Fruit fly (Drosophila melanogaster): ENCODE results near the gene CG14662.

CG14662 gene

DNA sequence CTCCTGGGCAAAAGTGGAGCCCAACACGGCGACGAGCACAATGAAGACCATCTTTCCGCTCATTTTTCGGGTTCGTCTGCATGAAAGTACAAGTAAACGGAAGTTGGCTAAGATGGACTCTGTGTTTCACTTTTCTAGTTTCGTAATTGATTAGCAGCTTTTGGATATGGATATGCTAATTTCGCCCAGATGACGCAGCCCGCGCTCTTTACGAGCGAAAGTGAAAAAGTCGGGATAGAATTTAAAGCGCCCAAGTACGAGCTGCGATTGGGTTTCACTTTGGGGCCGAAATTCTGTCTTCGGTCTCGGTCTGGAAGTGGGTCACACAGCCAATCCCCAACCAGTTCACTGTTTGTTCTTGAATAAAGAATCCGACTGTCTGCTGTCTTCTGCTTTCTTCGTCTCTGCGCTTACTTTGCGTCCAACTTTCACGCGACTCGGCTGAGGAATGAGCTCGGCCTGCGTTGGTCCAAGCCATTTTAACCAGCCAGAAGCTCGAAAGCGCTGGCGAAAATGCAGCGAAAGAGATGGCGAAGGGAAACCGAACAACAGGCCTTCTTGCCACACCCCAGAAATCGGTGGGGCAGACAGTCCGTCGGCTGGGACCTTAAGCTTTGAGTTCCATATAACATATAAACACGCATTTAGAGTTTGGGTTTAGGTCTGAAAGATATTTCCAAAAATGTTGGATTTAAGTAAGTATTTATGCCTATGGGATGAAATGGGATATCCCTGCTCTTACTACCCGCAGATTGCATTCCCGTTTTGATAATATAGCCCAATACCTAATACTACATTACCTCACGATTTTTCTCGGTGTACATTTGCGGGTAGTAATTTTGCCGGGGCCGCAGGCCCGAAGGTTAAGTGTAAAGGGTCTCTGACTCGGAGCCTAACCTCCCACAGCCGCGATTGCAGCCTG is 22.9 kb downstream of the CG14662 start, which contains the start of gene Jhbp2:
Jhbp2 (minus strand) TSS at position 454 of the 922 bp plus-strand sequence.
- no peak for TF ChIP-seq CG16813 (GFP tag; IDR thresholded peaks at IDR 0.05; ENCODE audit: partially characterized antibody)
- no peak for TF ChIP-seq sens-2 (GFP tag; IDR thresholded peaks at IDR 0.05)
- TF ChIP-seq Elba2 (GFP tag; optimal IDR thresholded peaks at IDR 0.05), result no peak
- peak; percentile 3 for TF ChIP-seq CG18262 (tag; optimal IDR thresholded peaks at IDR 0.05)
- peak; percentile 78 for TF ChIP-seq sens (GFP tag)
- no peak for TF ChIP-seq sr (GFP tag; IDR thresholded peaks at IDR 0.05)
- no peak for TF ChIP-seq Mrtf (GFP tag; IDR thresholded peaks at IDR 0.05)
- TF ChIP-seq CG8281 (tag; optimal IDR thresholded peaks at IDR 0.05), result no peak
- TF ChIP-seq ATbp (GFP tag; optimal IDR thresholded peaks at IDR 0.05), result peak; percentile 21
- no peak for TF ChIP-seq ind (GFP tag; optimal IDR thresholded peaks at IDR 0.05)
- TF ChIP-seq CG1529 (GFP tag; optimal IDR thresholded peaks at IDR 0.05), result no peak
- TF ChIP-seq CG11504 (tag; optimal IDR thresholded peaks at IDR 0.05), result peak; percentile 10
- TF ChIP-seq HHEX (GFP tag; optimal IDR thresholded peaks at IDR 0.05), result no peak
- no peak for TF ChIP-seq CG34376 (GFP tag; optimal IDR thresholded peaks at IDR 0.05)
- TF ChIP-seq CG1024 (GFP tag; IDR thresholded peaks at IDR 0.05), result no peak
- TF ChIP-seq CG13624 (GFP tag; optimal IDR thresholded peaks at IDR 0.05), result no peak
- no peak for TF ChIP-seq CG17612 (GFP tag; IDR thresholded peaks at IDR 0.05)
- no peak for TF ChIP-seq CG10543 (GFP tag; optimal IDR thresholded peaks at IDR 0.05)
- TF ChIP-seq Deaf1 (tag; optimal IDR thresholded peaks at IDR 0.05), result peak; percentile 19
- TF ChIP-seq CG43689 (GFP tag; IDR thresholded peaks at IDR 0.05), result no peak
- no peak for TF ChIP-seq Ravus (GFP tag; IDR thresholded peaks at IDR 0.05)
- peak; percentile 34 for TF ChIP-seq CG1603 (tag; optimal IDR thresholded peaks at IDR 0.05)
- no peak for TF ChIP-seq tx (GFP tag; optimal IDR thresholded peaks at IDR 0.05)
- no peak for TF ChIP-seq CG14667 (GFP tag; IDR thresholded peaks at IDR 0.05)
- TF ChIP-seq corto (GFP tag; optimal IDR thresholded peaks at IDR 0.05), result no peak
- TF ChIP-seq CG13123 (GFP tag; optimal IDR thresholded peaks at IDR 0.05), result no peak
- TF ChIP-seq nom (GFP tag; optimal IDR thresholded peaks at IDR 0.05), result no peak
- no peak for TF ChIP-seq CG10979 (tag; optimal IDR thresholded peaks at IDR 0.05)
- no peak for TF ChIP-seq gce (GFP tag; IDR thresholded peaks at IDR 0.05)
- no peak for TF ChIP-seq CG17361 (GFP tag; IDR thresholded peaks at IDR 0.05)
- TF ChIP-seq otp (GFP tag; IDR thresholded peaks at IDR 0.05), result no peak
- TF ChIP-seq Xrp1 (GFP tag; IDR thresholded peaks at IDR 0.05), result peak; percentile 12; the same call in 1 of the 2 replicates
- TF ChIP-seq CG18011 (GFP tag; optimal IDR thresholded peaks at IDR 0.05), result no peak
- TF ChIP-seq CG1792 (GFP tag; optimal IDR thresholded peaks at IDR 0.05), result no peak
- no peak for TF ChIP-seq vvl (GFP tag; IDR thresholded peaks at IDR 0.05)
- no peak for TF ChIP-seq jigr1 (GFP tag; IDR thresholded peaks at IDR 0.05)
- no peak for TF ChIP-seq hkb (optimal IDR thresholded peaks at IDR 0.05)
- TF ChIP-seq hkb (GFP tag; IDR thresholded peaks at IDR 0.05), result no peak
- no peak for TF ChIP-seq CG9727 (GFP tag; optimal IDR thresholded peaks at IDR 0.05)
- TF ChIP-seq pho (GFP tag; optimal IDR thresholded peaks at IDR 0.05), result no peak
- no peak for TF ChIP-seq CG12769 (tag; optimal IDR thresholded peaks at IDR 0.05)
- peak; percentile 97 for TF ChIP-seq Blimp-1 (GFP tag; optimal IDR thresholded peaks at IDR 0.05)
- no peak for TF ChIP-seq CG8478 (optimal IDR thresholded peaks at IDR 0.05)
- TF ChIP-seq Sry-β (GFP tag; optimal IDR thresholded peaks at IDR 0.05), result no peak
- peak in 1 of 2 experiments; percentile 28 for TF ChIP-seq bsh (GFP tag; optimal IDR thresholded peaks at IDR 0.05)
- peak; percentile 43 for TF ChIP-seq Med (GFP tag)
- TF ChIP-seq ash1 (GFP tag; optimal IDR thresholded peaks at IDR 0.05), result no peak
- 0 out of 3 replicates have a peak, but pooled peaks have one; percentile 33 for TF ChIP-seq ci (GFP tag; IDR thresholded peaks at IDR 0.05)
